In the genomic region with DNA sequence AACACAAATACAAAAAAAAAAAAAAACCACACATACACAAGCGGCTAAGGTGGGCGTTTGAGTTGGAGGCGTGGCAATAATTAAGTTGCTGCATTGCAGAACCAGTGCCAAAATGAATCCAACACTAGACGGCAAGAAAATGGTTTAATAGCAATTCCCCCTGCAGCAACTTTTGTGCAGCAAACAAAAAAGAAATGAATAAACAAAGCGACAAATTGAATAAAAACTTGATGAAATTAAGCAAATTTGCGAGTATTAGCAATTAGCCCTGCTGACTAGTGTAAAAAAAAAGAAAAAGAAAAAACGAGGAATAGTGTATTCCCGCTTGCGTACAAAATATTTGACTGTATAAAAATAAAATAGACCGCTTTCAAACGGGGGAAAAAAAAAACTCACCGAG, we compare ENCODE assay signal across 3 fruit fly cellular contexts.
TF ChIP-seq lines count a peak whose summit lies in the region.

No protein-coding gene starts in this region.

- no peak for TF ChIP-seq CTCF in whole organism, embryonic (GFP tag; optimal IDR thresholded peaks at IDR 0.05; lab: Kevin White, UChicago)

TF ChIP-seq in whole organism, embryonic, 481 proteins besides CTCF, POLR2A, EP300 and RAD21 (continues in another document):
- TF ChIP-seq Six4 (GFP tag; optimal IDR thresholded peaks at IDR 0.05; lab: Kevin White, UChicago) (no peak), az2 (GFP tag; optimal IDR thresholded peaks at IDR 0.05; lab: Kevin White, UChicago) (no peak), sna (GFP tag; IDR thresholded peaks at IDR 0.05; lab: Robert Waterston, UW; ENCODE audit: partially characterized antibody) (no peak), Optix (GFP tag; IDR thresholded peaks at IDR 0.05; lab: Robert Waterston, UW) (no peak), Bdp1 (GFP tag; optimal IDR thresholded peaks at IDR 0.05; lab: Kevin White, UChicago) (no peak), CG12236 (GFP tag; optimal IDR thresholded peaks at IDR 0.05; lab: Kevin White, UChicago) (no peak), Ptx1 (GFP tag; IDR thresholded peaks at IDR 0.05; lab: Robert Waterston, UW) (peak; percentile 26; the same call in 1 of the 2 replicates), cas (GFP tag; IDR thresholded peaks at IDR 0.05; lab: Robert Waterston, UW) (no peak), ranshi (GFP tag; IDR thresholded peaks at IDR 0.05; lab: Robert Waterston, UW) (no peak), CG2120 (GFP tag; optimal IDR thresholded peaks at IDR 0.05; lab: Kevin White, UChicago) (no peak), repo (GFP tag; optimal IDR thresholded peaks at IDR 0.05; lab: Kevin White, UChicago) (no peak), grau (tag; optimal IDR thresholded peaks at IDR 0.05; lab: Kevin White, UChicago) (peak; percentile 9), CG17802 (tag; optimal IDR thresholded peaks at IDR 0.05; lab: Kevin White, UChicago) (no peak), CG4707 (GFP tag; optimal IDR thresholded peaks at IDR 0.05; lab: Kevin White, UChicago) (no peak), Camta (GFP tag; optimal IDR thresholded peaks at IDR 0.05; lab: Kevin White, UChicago) (no peak), unc-4 (GFP tag; IDR thresholded peaks at IDR 0.05; lab: Robert Waterston, UW; ENCODE audit: partially characterized antibody) (no peak), Hsf (GFP tag; optimal IDR thresholded peaks at IDR 0.05; lab: Kevin White, UChicago) (no peak), CG14860 (GFP tag; IDR thresholded peaks at IDR 0.05; lab: Robert Waterston, UW; ENCODE audit: partially characterized antibody) (no peak), CG13775 (GFP tag; optimal IDR thresholded peaks at IDR 0.05; lab: Kevin White, UChicago) (no peak), CG6272 (GFP tag; IDR thresholded peaks at IDR 0.05; lab: Robert Waterston, UW) (no peak), C15 (GFP tag; IDR thresholded peaks at IDR 0.05; lab: Robert Waterston, UW) (no peak), CG6683 (GFP tag; optimal IDR thresholded peaks at IDR 0.05; lab: Kevin White, UChicago) (no peak), CG3281 (GFP tag; optimal IDR thresholded peaks at IDR 0.05; lab: Kevin White, UChicago) (no peak), CG33213 (GFP tag; optimal IDR thresholded peaks at IDR 0.05; lab: Kevin White, UChicago) (no peak), Mad (GFP tag; optimal IDR thresholded peaks at IDR 0.05; lab: Kevin White, UChicago) (no peak), trem (tag; optimal IDR thresholded peaks at IDR 0.05; lab: Kevin White, UChicago) (no peak), CG10462 (GFP tag; optimal IDR thresholded peaks at IDR 0.05; lab: Kevin White, UChicago) (no peak), row (GFP tag; IDR thresholded peaks at IDR 0.05; lab: Robert Waterston, UW) (peak; percentile 27; the same call in 1 of the 3 replicates), CG6765 (GFP tag; optimal IDR thresholded peaks at IDR 0.05; lab: Kevin White, UChicago) (no peak)

TF ChIP-seq in whole organism, prepupa, 60 proteins besides CTCF, POLR2A, EP300 and RAD21 (continues in another document):
- TF ChIP-seq CG6808 (GFP tag; optimal IDR thresholded peaks at IDR 0.05; lab: Kevin White, UChicago): no peak
- TF ChIP-seq net (GFP tag; optimal IDR thresholded peaks at IDR 0.05; lab: Kevin White, UChicago): peak; percentile 40
- no peak for TF ChIP-seq CG8319 (GFP tag; optimal IDR thresholded peaks at IDR 0.05; lab: Kevin White, UChicago)
- TF ChIP-seq lz (GFP tag; optimal IDR thresholded peaks at IDR 0.05; lab: Kevin White, UChicago): no peak
- TF ChIP-seq CG11294 (GFP tag; IDR thresholded peaks at IDR 0.05; lab: Robert Waterston, UW): peak; percentile 59; the same call in 1 of the 2 replicates
- TF ChIP-seq eg (GFP tag; IDR thresholded peaks at IDR 0.05; lab: Robert Waterston, UW): peak; percentile 88
- TF ChIP-seq CG8119 (GFP tag; IDR thresholded peaks at IDR 0.05; lab: Robert Waterston, UW): peak; percentile 86
- no peak for TF ChIP-seq Blimp-1 (GFP tag; optimal IDR thresholded peaks at IDR 0.05; lab: Kevin White, UChicago)
- peak; percentile 61 for TF ChIP-seq dac (GFP tag; optimal IDR thresholded peaks at IDR 0.05; lab: Kevin White, UChicago)
- TF ChIP-seq Sox14 (GFP tag; optimal IDR thresholded peaks at IDR 0.05; lab: Kevin White, UChicago): peak; percentile 22
- peak; percentile 88 for TF ChIP-seq CG15336 (GFP tag; IDR thresholded peaks at IDR 0.05; lab: Robert Waterston, UW)
- TF ChIP-seq Smox (GFP tag; optimal IDR thresholded peaks at IDR 0.05; lab: Kevin White, UChicago): no peak
- no peak for TF ChIP-seq spab (GFP tag; optimal IDR thresholded peaks at IDR 0.05; lab: Kevin White, UChicago)
- TF ChIP-seq pdm3 (GFP tag; optimal IDR thresholded peaks at IDR 0.05; lab: Kevin White, UChicago): peak; percentile 43
- TF ChIP-seq CG8632 (GFP tag; optimal IDR thresholded peaks at IDR 0.05; lab: Kevin White, UChicago): no peak
- TF ChIP-seq salr (GFP tag; optimal IDR thresholded peaks at IDR 0.05; lab: Kevin White, UChicago): peak in 1 of 2 experiments; percentile 61
- TF ChIP-seq CG32006 (GFP tag; optimal IDR thresholded peaks at IDR 0.05; lab: Kevin White, UChicago): peak; percentile 83
- TF ChIP-seq Ets96B (tag; optimal IDR thresholded peaks at IDR 0.05; lab: Kevin White, UChicago): no peak
- TF ChIP-seq Sox102F (GFP tag; optimal IDR thresholded peaks at IDR 0.05; lab: Kevin White, UChicago): no peak
- TF ChIP-seq CG16779 (tag; optimal IDR thresholded peaks at IDR 0.05; lab: Kevin White, UChicago): no peak
- TF ChIP-seq CG6163 (GFP tag; IDR thresholded peaks at IDR 0.05; lab: Robert Waterston, UW): peak; percentile 84
- peak; percentile 43 for TF ChIP-seq OdsH (GFP tag; optimal IDR thresholded peaks at IDR 0.05; lab: Kevin White, UChicago)
- no peak for TF ChIP-seq CG7368 (GFP tag; optimal IDR thresholded peaks at IDR 0.05; lab: Kevin White, UChicago)
- TF ChIP-seq fd85E (GFP tag; optimal IDR thresholded peaks at IDR 0.05; lab: Kevin White, UChicago): no peak
- peak; percentile 43 for TF ChIP-seq achi (GFP tag; optimal IDR thresholded peaks at IDR 0.05; lab: Kevin White, UChicago)
- peak; percentile 84 for TF ChIP-seq Hr4 (GFP tag; optimal IDR thresholded peaks at IDR 0.05; lab: Kevin White, UChicago)
- no peak for TF ChIP-seq CG6854 (GFP tag; optimal IDR thresholded peaks at IDR 0.05; lab: Kevin White, UChicago)
- TF ChIP-seq Eip78C (GFP tag; lab: Kevin White, UChicago): peak; percentile 60
- TF ChIP-seq svp (GFP tag; lab: Kevin White, UChicago): no peak
- peak; percentile 36 for TF ChIP-seq CG3919 (GFP tag; optimal IDR thresholded peaks at IDR 0.05; lab: Kevin White, UChicago)
- TF ChIP-seq Sox15 (GFP tag; optimal IDR thresholded peaks at IDR 0.05; lab: Kevin White, UChicago): no peak
- TF ChIP-seq CG6276 (GFP tag; optimal IDR thresholded peaks at IDR 0.05; lab: Kevin White, UChicago): peak; percentile 82

TF ChIP-seq in whole organism, pupa, 21 proteins besides CTCF, POLR2A, EP300 and RAD21:
- TF ChIP-seq CG15710 (tag; optimal IDR thresholded peaks at IDR 0.05; lab: Kevin White, UChicago) (no peak), CG14655 (GFP tag; optimal IDR thresholded peaks at IDR 0.05; lab: Kevin White, UChicago) (peak; percentile 68), CG4496 (GFP tag; IDR thresholded peaks at IDR 0.05; lab: Robert Waterston, UW) (peak; percentile 87), CG10348 (GFP tag; IDR thresholded peaks at IDR 0.05; lab: Robert Waterston, UW) (no peak), CG9948 (tag; optimal IDR thresholded peaks at IDR 0.05; lab: Kevin White, UChicago) (no peak), CG13204 (GFP tag; optimal IDR thresholded peaks at IDR 0.05; lab: Kevin White, UChicago) (no peak), Ets98B (GFP tag; IDR thresholded peaks at IDR 0.05; lab: Robert Waterston, UW) (peak; percentile 85), CG32121 (GFP tag; IDR thresholded peaks at IDR 0.05; lab: Robert Waterston, UW) (peak; percentile 67), CG34367 (tag; optimal IDR thresholded peaks at IDR 0.05; lab: Kevin White, UChicago) (no peak), CG8301 (tag; optimal IDR thresholded peaks at IDR 0.05; lab: Kevin White, UChicago) (peak; percentile 71), Pif1B (GFP tag; optimal IDR thresholded peaks at IDR 0.05; lab: Kevin White, UChicago) (peak; percentile 30), EcR (GFP tag; optimal IDR thresholded peaks at IDR 0.05; lab: Kevin White, UChicago) (no peak), fd96Ca (GFP tag; IDR thresholded peaks at IDR 0.05; lab: Robert Waterston, UW) (peak; percentile 82), CG12605 (GFP tag; IDR thresholded peaks at IDR 0.05; lab: Robert Waterston, UW) (peak; percentile 74), D1 (tag; optimal IDR thresholded peaks at IDR 0.05; lab: Kevin White, UChicago) (no peak), Pif1A (GFP tag; optimal IDR thresholded peaks at IDR 0.05; lab: Kevin White, UChicago) (peak; percentile 33), CG17806 (tag; optimal IDR thresholded peaks at IDR 0.05; lab: Kevin White, UChicago) (no peak)
